Fruit fly (Drosophila melanogaster) whole organism, embryonic: Measurements from ENCODE around the gene CG10185.

Experiments
- Abd-B ChIP-seq: fragments of 200-800 bp; sonication (Bioruptor generic); optimal IDR thresholded peaks from 2 replicates; lab custom pipeline; 2018; ENCODE audit warnings: missing biosample characterization, mild to moderate bottlenecking, missing genetic modification characterization, moderate library complexity
- B-H1 ChIP-seq: fragments of 200-800 bp; sonication (Bioruptor generic); IDR thresholded peaks from 3 replicates; pipeline ENCODE4 v1.3.6; 2022; ENCODE audit warnings: missing biosample characterization, missing genetic modification characterization
- Blimp-1 ChIP-seq: fragments of 200-800 bp; sonication (Bioruptor generic); optimal IDR thresholded peaks from 3 replicates; lab custom pipeline; 2018; ENCODE audit warnings: missing biosample characterization, missing genetic modification characterization, mild to moderate bottlenecking, moderate library complexity, missing genetic modification reagents
- Bteb2 ChIP-seq: fragments of 200-800 bp; sonication (Bioruptor generic); optimal IDR thresholded peaks from 2 replicates; lab custom pipeline; 2016; ENCODE audit warnings: missing biosample characterization, missing genetic modification characterization
- CG10431 ChIP-seq: fragments of 200-800 bp; sonication (Bioruptor generic); optimal IDR thresholded peaks from 3 replicates; lab custom pipeline; 2018; ENCODE audit warnings: missing biosample characterization, mild to moderate bottlenecking, missing genetic modification characterization
- CG12104 ChIP-seq: fragments of 200-800 bp; sonication (Bioruptor generic); optimal IDR thresholded peaks from 3 replicates; lab custom pipeline; 2016; ENCODE audit warnings: missing biosample characterization, missing genetic modification characterization
- CG13287 ChIP-seq: fragments of 200-800 bp; sonication (Bioruptor generic); IDR thresholded peaks from 2 replicates; pipeline ENCODE4 v1.3.6; 2022; ENCODE audit warnings: missing biosample characterization, missing genetic modification characterization; ENCODE audit not compliant: partially characterized antibody
- CG13296 ChIP-seq: fragments of 200-800 bp; sonication (Bioruptor generic); optimal IDR thresholded peaks from 3 replicates; lab custom pipeline; 2018; ENCODE audit warnings: missing biosample characterization, mild to moderate bottlenecking, missing genetic modification characterization
- CG15479 ChIP-seq: fragments of 200-800 bp; sonication (Bioruptor generic); optimal IDR thresholded peaks from 3 replicates; lab custom pipeline; 2019; ENCODE audit warnings: missing biosample characterization, mild to moderate bottlenecking, missing genetic modification characterization, moderate library complexity
- CG16813 ChIP-seq: fragments of 200-800 bp; sonication (Bioruptor generic); IDR thresholded peaks from 3 replicates; pipeline ENCODE4 v1.3.6; 2022; ENCODE audit warnings: missing biosample characterization, missing genetic modification characterization; ENCODE audit not compliant: partially characterized antibody
- CG17186 ChIP-seq: fragments of 200-800 bp; sonication (Bioruptor generic); optimal IDR thresholded peaks from 3 replicates; lab custom pipeline; 2017; ENCODE audit warnings: missing biosample characterization, missing genetic modification reagents, missing genetic modification characterization
- CG17359 ChIP-seq: fragments of 200-800 bp; sonication (Bioruptor generic); optimal IDR thresholded peaks from 3 replicates; lab custom pipeline; 2018; ENCODE audit warnings: missing biosample characterization, mild to moderate bottlenecking, missing genetic modification characterization, moderate library complexity
- CG17385 ChIP-seq: fragments of 200-800 bp; sonication (Bioruptor generic); optimal IDR thresholded peaks from 3 replicates; lab custom pipeline; 2018; ENCODE audit warnings: missing biosample characterization, mild to moderate bottlenecking, missing genetic modification characterization
- CG31388 ChIP-seq: fragments of 200-800 bp; sonication (Bioruptor generic); optimal IDR thresholded peaks from 2 replicates; lab custom pipeline; 2016; ENCODE audit warnings: missing biosample characterization, missing genetic modification characterization
- CG33213 ChIP-seq: fragments of 200-800 bp; sonication (Bioruptor generic); optimal IDR thresholded peaks from 3 replicates; lab custom pipeline; 2016; ENCODE audit warnings: missing biosample characterization, missing genetic modification characterization
- CG3407 ChIP-seq: fragments of 200-800 bp; sonication (Bioruptor generic); optimal IDR thresholded peaks from 2 replicates; lab custom pipeline; 2018; ENCODE audit warnings: missing biosample characterization, mild to moderate bottlenecking, missing genetic modification characterization
- CG3995 ChIP-seq: fragments of 200-800 bp; sonication (Bioruptor generic); optimal IDR thresholded peaks from 3 replicates; lab custom pipeline; 2016; ENCODE audit warnings: missing biosample characterization, missing genetic modification characterization
- CG4730 ChIP-seq: fragments of 200-800 bp; sonication (Bioruptor generic); IDR thresholded peaks from 2 replicates; pipeline ENCODE4 v1.3.6; 2022; ENCODE audit warnings: missing biosample characterization, missing genetic modification characterization
- CG5953 ChIP-seq: fragments of 200-800 bp; sonication (Bioruptor generic); IDR thresholded peaks from 2 replicates; pipeline ENCODE4 v1.3.6; 2022; ENCODE audit warnings: missing biosample characterization, missing genetic modification characterization
- CG6654 ChIP-seq: fragments of 200-800 bp; sonication (Bioruptor generic); optimal IDR thresholded peaks from 2 replicates; lab custom pipeline; 2017; ENCODE audit warnings: missing biosample characterization, mild to moderate bottlenecking, missing genetic modification characterization
- CG7372 ChIP-seq: fragments of 200-800 bp; sonication (Bioruptor generic); IDR thresholded peaks from 2 replicates; pipeline ENCODE4 v1.3.6; 2022; ENCODE audit warnings: missing biosample characterization, missing genetic modification characterization
- CkIIα-i1 ChIP-seq: fragments of 200-800 bp; sonication (Bioruptor generic); IDR thresholded peaks from 2 replicates; pipeline ENCODE4 v1.3.6; 2022; ENCODE audit warnings: missing biosample characterization, missing genetic modification characterization
- D19B ChIP-seq: fragments of 200-800 bp; sonication (Bioruptor generic); optimal IDR thresholded peaks from 2 replicates; lab custom pipeline; 2017; ENCODE audit warnings: missing biosample characterization, mild to moderate bottlenecking, missing genetic modification characterization
- Dp ChIP-seq: fragments of 200-800 bp; sonication (Bioruptor generic); optimal IDR thresholded peaks from 2 replicates; lab custom pipeline; 2018; ENCODE audit warnings: missing biosample characterization, mild to moderate bottlenecking, missing genetic modification characterization, moderate library complexity
- E2f1 ChIP-seq: fragments of 200-800 bp; sonication (Bioruptor generic); IDR thresholded peaks from 2 replicates; pipeline ENCODE4 v1.3.6; 2022; ENCODE audit warnings: missing biosample characterization, missing genetic modification characterization
- Fer1 ChIP-seq: fragments of 200-800 bp; sonication (Bioruptor generic); optimal IDR thresholded peaks from 2 replicates; lab custom pipeline; 2017; ENCODE audit warnings: missing biosample characterization, mild to moderate bottlenecking, missing genetic modification characterization
- Med ChIP-seq: fragments of 200-800 bp; sonication (Bioruptor generic); peaks from one replicate; lab custom pipeline; 2016; ENCODE audit warnings: missing biosample characterization, missing genetic modification characterization, mild to moderate bottlenecking, inconsistent platforms, moderate library complexity
- NC2α ChIP-seq: fragments of 200-800 bp; sonication (Bioruptor generic); optimal IDR thresholded peaks from 2 replicates; lab custom pipeline; 2016; ENCODE audit warnings: missing biosample characterization, missing genetic modification characterization
- NK7.1 ChIP-seq: fragments of 200-800 bp; sonication (Bioruptor generic); optimal IDR thresholded peaks from 3 replicates; lab custom pipeline; 2016; ENCODE audit warnings: missing biosample characterization, missing genetic modification characterization
- Sox100B ChIP-seq: fragments of 200-800 bp; sonication (Bioruptor generic); optimal IDR thresholded peaks from 3 replicates; lab custom pipeline; 2018; ENCODE audit warnings: missing biosample characterization, mild to moderate bottlenecking, missing genetic modification characterization
- al ChIP-seq: fragments of 200-800 bp; sonication (Bioruptor generic); IDR thresholded peaks from 2 replicates; pipeline ENCODE4 v1.3.6; 2022; ENCODE audit warnings: missing biosample characterization, missing genetic modification characterization
- ci ChIP-seq: fragments of 200-800 bp; sonication (Bioruptor generic); IDR thresholded peaks from 3 replicates; pipeline ENCODE4 v1.3.6; 2022; ENCODE audit warnings: missing biosample characterization, missing genetic modification characterization
- fd102C ChIP-seq: fragments of 200-800 bp; sonication (Bioruptor generic); optimal IDR thresholded peaks from 2 replicates; lab custom pipeline; 2018; ENCODE audit warnings: missing biosample characterization, mild to moderate bottlenecking, missing genetic modification characterization, moderate library complexity
- gfzf ChIP-seq: fragments of 200-800 bp; sonication (Bioruptor generic); optimal IDR thresholded peaks from 2 replicates; lab custom pipeline; 2016; ENCODE audit warnings: missing biosample characterization, mild to moderate bottlenecking, missing genetic modification characterization, moderate library complexity
- hb ChIP-seq: fragments of 200-800 bp; sonication (Bioruptor generic); IDR thresholded peaks from 3 replicates; pipeline ENCODE4 v1.3.6; 2022; ENCODE audit warnings: missing biosample characterization, missing genetic modification characterization; ENCODE audit not compliant: partially characterized antibody
- hbn ChIP-seq: fragments of 200-800 bp; sonication (Bioruptor generic); IDR thresholded peaks from 2 replicates; pipeline ENCODE4 v1.3.6; 2022; ENCODE audit warnings: missing biosample characterization, missing genetic modification characterization; ENCODE audit not compliant: partially characterized antibody
- ken ChIP-seq: fragments of 200-800 bp; sonication (Bioruptor generic); IDR thresholded peaks from 3 replicates; pipeline ENCODE4 v1.3.6; 2022; ENCODE audit warnings: missing biosample characterization, missing genetic modification characterization
- kni ChIP-seq: fragments of 200-800 bp; sonication (Bioruptor generic); optimal IDR thresholded peaks from 3 replicates; lab custom pipeline; 2017; ENCODE audit warnings: mild to moderate bottlenecking, missing biosample characterization, missing genetic modification reagents, missing genetic modification characterization
- lilli ChIP-seq: fragments of 200-800 bp; sonication (Bioruptor generic); optimal IDR thresholded peaks from 3 replicates; lab custom pipeline; 2016; ENCODE audit warnings: missing biosample characterization, missing genetic modification characterization
- mld ChIP-seq: fragments of 200-800 bp; sonication (Bioruptor generic); IDR thresholded peaks from 3 replicates; pipeline ENCODE4 v1.3.6; 2022; ENCODE audit warnings: missing biosample characterization, missing genetic modification characterization; ENCODE audit not compliant: partially characterized antibody
- onecut ChIP-seq: fragments of 200-800 bp; sonication (Bioruptor generic); IDR thresholded peaks from 2 replicates; pipeline ENCODE4 v1.3.6; 2022; ENCODE audit warnings: missing biosample characterization, missing genetic modification characterization
- slp2 ChIP-seq: fragments of 200-800 bp; sonication (Bioruptor generic); optimal IDR thresholded peaks from 2 replicates; lab custom pipeline; 2016; ENCODE audit warnings: missing biosample characterization, missing genetic modification characterization
- so ChIP-seq: fragments of 200-800 bp; sonication (Bioruptor generic); IDR thresholded peaks from 3 replicates; pipeline ENCODE4 v1.3.6; 2022; ENCODE audit warnings: missing biosample characterization, missing genetic modification characterization
- tna ChIP-seq: fragments of 200-800 bp; sonication (Bioruptor generic); IDR thresholded peaks from 2 replicates; pipeline ENCODE4 v1.3.6; 2022; ENCODE audit warnings: missing biosample characterization, missing genetic modification characterization; ENCODE audit not compliant: partially characterized antibody
- twi ChIP-seq: fragments of 200-800 bp; optimal IDR thresholded peaks from 2 replicates; lab custom pipeline; 2019; ENCODE audit warnings: missing biosample characterization, mild to moderate bottlenecking, missing genetic modification characterization, moderate library complexity
- vvl ChIP-seq: fragments of 200-800 bp; sonication (Bioruptor generic); IDR thresholded peaks from 2 replicates; pipeline ENCODE4 v1.3.6; 2022; ENCODE audit warnings: missing biosample characterization, missing genetic modification characterization
- wdn ChIP-seq: fragments of 200-800 bp; sonication (Bioruptor generic); IDR thresholded peaks from 2 replicates; pipeline ENCODE4 v1.3.6; 2022; ENCODE audit warnings: missing biosample characterization, missing genetic modification characterization
- zfh1 ChIP-seq: fragments of 200-800 bp; sonication (Bioruptor generic); IDR thresholded peaks from 3 replicates; pipeline ENCODE4 v1.3.6; 2022; ENCODE audit warnings: missing biosample characterization, missing genetic modification characterization
- zfh2 ChIP-seq: fragments of 200-800 bp; sonication (Bioruptor generic); optimal IDR thresholded peaks from 2 replicates; lab custom pipeline; 2016; ENCODE audit warnings: missing biosample characterization, missing genetic modification characterization

CG10185 gene

dm6 chr3R:16080942-16081589, 13.7 kb upstream of the CG10185 start, which contains the start of gene CG32855 (continued):
- TF ChIP-seq CG13296 (GFP tag; lab: Kevin White, UChicago), result no peak
- TF ChIP-seq mld (GFP tag; lab: Robert Waterston, UW), result no peak
- no peak for TF ChIP-seq CG5953 (GFP tag; lab: Robert Waterston, UW)
- TF ChIP-seq zfh1 (GFP tag; lab: Robert Waterston, UW), result no peak
- no peak for TF ChIP-seq gfzf (GFP tag; lab: Kevin White, UChicago)
- TF ChIP-seq CG31388, result no peak
- TF ChIP-seq fd102C (GFP tag; lab: Kevin White, UChicago), result no peak
- peak; percentile 71 for TF ChIP-seq kni
- TF ChIP-seq al (GFP tag; lab: Robert Waterston, UW), result no peak
- TF ChIP-seq CG17359 (tag; lab: Kevin White, UChicago), result no peak
- TF ChIP-seq CG12104 (GFP tag; lab: Kevin White, UChicago), result no peak
- no peak for TF ChIP-seq lilli (GFP tag; lab: Kevin White, UChicago)
- no peak for TF ChIP-seq NC2α (GFP tag; lab: Kevin White, UChicago)
- no peak for TF ChIP-seq tna
- no peak for TF ChIP-seq E2f1 (GFP tag; lab: Robert Waterston, UW)
- TF ChIP-seq hbn (GFP tag; lab: Robert Waterston, UW), result no peak
- no peak for TF ChIP-seq CG6654 (GFP tag; lab: Kevin White, UChicago)
- TF ChIP-seq twi, result no peak
- no peak for TF ChIP-seq CG3995 (GFP tag; lab: Kevin White, UChicago)
- no peak for TF ChIP-seq B-H1 (GFP tag; lab: Robert Waterston, UW)
- TF ChIP-seq hb (GFP tag; lab: Robert Waterston, UW), result no peak
- no peak for TF ChIP-seq CG4730 (GFP tag; lab: Robert Waterston, UW)
- no peak for TF ChIP-seq CG13287 (GFP tag; lab: Robert Waterston, UW)
- TF ChIP-seq onecut (GFP tag; lab: Robert Waterston, UW), result no peak
- no peak for TF ChIP-seq zfh2 (GFP tag; lab: Kevin White, UChicago)
- TF ChIP-seq vvl (GFP tag; lab: Robert Waterston, UW), result 0 out of 2 replicates have a peak, but pooled peaks have one; percentile 20
- TF ChIP-seq slp2, result no peak
- no peak for TF ChIP-seq CkIIα-i1 (GFP tag; lab: Robert Waterston, UW)
- peak; percentile 15 for TF ChIP-seq D19B (GFP tag; lab: Kevin White, UChicago)
- no peak for TF ChIP-seq Fer1
- TF ChIP-seq CG17385, result no peak

DNA sequence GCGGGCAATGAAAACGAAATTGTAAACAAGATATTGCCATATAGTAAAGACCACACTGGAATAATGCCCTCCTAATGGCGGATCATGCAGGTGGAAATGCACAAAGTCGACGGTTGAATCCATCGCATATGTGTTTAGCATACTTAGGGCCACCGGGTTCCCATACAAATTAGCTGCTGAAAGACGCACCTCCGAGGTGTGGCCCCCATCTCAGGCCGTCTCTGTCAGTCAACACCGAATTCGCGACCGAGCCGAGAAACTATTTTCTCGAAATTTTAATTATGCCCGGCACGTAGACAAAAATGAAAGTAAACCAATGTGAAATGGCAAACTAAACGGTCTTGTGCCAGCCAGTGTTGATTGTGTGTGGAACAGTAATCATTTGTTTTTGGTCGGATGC, 10.9 kb upstream of the CG10185 start:
- TF ChIP-seq Blimp-1 (GFP tag; lab: Kevin White, UChicago), result peak; percentile 55
- TF ChIP-seq wdn (GFP tag; lab: Robert Waterston, UW), result no peak
- peak; percentile 1 for TF ChIP-seq Med (GFP tag; lab: Kevin White, UChicago)
- peak; percentile 64; the same call in 1 of the 2 replicates for TF ChIP-seq vvl (GFP tag; lab: Robert Waterston, UW)
- TF ChIP-seq ken (GFP tag; lab: Robert Waterston, UW), result no peak
- no peak for TF ChIP-seq CG33213 (GFP tag; lab: Kevin White, UChicago)
- TF ChIP-seq, all 482 proteins: peak for 3

DNA sequence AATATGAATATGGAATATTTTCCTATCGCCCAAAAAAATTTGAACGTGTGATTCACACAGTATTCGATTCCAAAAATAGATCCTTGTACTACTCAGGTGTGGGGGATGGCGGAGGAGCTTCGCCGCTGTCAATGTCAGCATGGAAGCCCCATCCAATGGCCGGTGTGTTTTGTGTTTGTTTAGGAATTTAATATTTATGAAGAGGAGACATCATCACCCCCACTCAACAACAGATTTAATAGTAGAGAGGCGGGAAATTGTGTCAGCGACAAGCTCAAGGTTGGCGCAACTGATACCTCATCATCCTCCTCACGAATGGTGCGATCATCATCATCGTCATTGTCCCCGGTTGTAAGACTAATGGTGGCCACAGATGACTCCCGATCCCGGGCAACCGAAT, 6.7 kb upstream of the CG10185 start:
- TF ChIP-seq CG3407 (GFP tag; lab: Kevin White, UChicago) (no peak), NK7.1 (GFP tag; lab: Kevin White, UChicago) (no peak), CG7372 (no peak), CG17186 (no peak), CG15479 (no peak), ci (GFP tag; lab: Robert Waterston, UW) (no peak), so (GFP tag; lab: Robert Waterston, UW) (peak; percentile 85), CG16813 (GFP tag; lab: Robert Waterston, UW) (no peak), Bteb2 (GFP tag; lab: Kevin White, UChicago) (no peak), CG10431 (GFP tag; lab: Kevin White, UChicago) (no peak), Abd-B (GFP tag; lab: Kevin White, UChicago) (no peak), onecut (GFP tag; lab: Robert Waterston, UW) (no peak), Dp (GFP tag; lab: Kevin White, UChicago) (no peak), Sox100B (GFP tag; lab: Kevin White, UChicago) (no peak)
